Worm (Caenorhabditis elegans) whole organism, L3 larva: ENCODE results near the gene F56C3.8.

Experiments
- ZK546.5 ChIP-seq: sonication (generic microtip); optimal IDR thresholded peaks from 2 replicates; lab custom pipeline; 2017; ENCODE audit warnings: missing biosample characterization, missing genetic modification characterization
- ama-1 ChIP-seq: fragments of 150-350 bp; optimal IDR thresholded peaks from 2 replicates; lab custom pipeline; 2018
- ceh-16 ChIP-seq: sonication (generic microtip); optimal IDR thresholded peaks from 2 replicates; lab custom pipeline; 2017; ENCODE audit warnings: missing biosample characterization, missing genetic modification characterization
- ceh-28 ChIP-seq: fragments of 150-350 bp; optimal IDR thresholded peaks from 2 replicates; lab custom pipeline; 2014; ENCODE audit warnings: missing biosample characterization, missing genetic modification reagents, missing genetic modification characterization
- ceh-82 ChIP-seq: fragments of 150-350 bp; optimal IDR thresholded peaks from 2 replicates; lab custom pipeline; 2014; ENCODE audit warnings: missing biosample characterization, missing genetic modification characterization
- ceh-9 ChIP-seq: sonication (generic microtip); optimal IDR thresholded peaks from 2 replicates; lab custom pipeline; 2018; ENCODE audit warnings: missing biosample characterization, missing genetic modification characterization
- elt-1 ChIP-seq: fragments of 150-350 bp; optimal IDR thresholded peaks from 2 replicates; lab custom pipeline; 2014; ENCODE audit warnings: missing biosample characterization, missing genetic modification characterization
- elt-3 ChIP-seq, 3 experiments: fragments of 150-350 bp in 1 of 3; sonication (generic microtip) in 2 of 3; optimal IDR thresholded peaks; 2 replicates in 2 of 3; 4 replicates in 1 of 3; lab custom pipeline; 2014 to 2017; ENCODE audit warnings: missing biosample characterization in 3 of 3, missing genetic modification characterization in 3 of 3
- lin-15B ChIP-seq: fragments of 150-350 bp; optimal IDR thresholded peaks from 2 replicates; lab custom pipeline; 2014; ENCODE audit warnings: missing biosample characterization, missing genetic modification characterization
- nhr-237 ChIP-seq: fragments of 150-350 bp; optimal IDR thresholded peaks from 2 replicates; lab custom pipeline; 2014; ENCODE audit warnings: missing biosample characterization, missing genetic modification characterization
- nhr-43 ChIP-seq: sonication (generic microtip); optimal IDR thresholded peaks from 2 replicates; lab custom pipeline; 2016; ENCODE audit warnings: mild to moderate bottlenecking, missing genetic modification characterization, missing compliant biosample characterization; ENCODE audit not compliant: poor library complexity, severe bottlenecking
- tbx-2 ChIP-seq: sonication (generic microtip); optimal IDR thresholded peaks from 2 replicates; lab custom pipeline; 2016; ENCODE audit warnings: mild to moderate bottlenecking, missing genetic modification characterization, missing compliant biosample characterization
- ztf-11 ChIP-seq: fragments of 150-350 bp; optimal IDR thresholded peaks from 2 replicates; lab custom pipeline; 2014; ENCODE audit warnings: missing biosample characterization, missing genetic modification characterization
- ztf-4 ChIP-seq: fragments of 150-350 bp; optimal IDR thresholded peaks from 2 replicates; lab custom pipeline; 2014; ENCODE audit warnings: missing biosample characterization, missing genetic modification characterization

DNA sequence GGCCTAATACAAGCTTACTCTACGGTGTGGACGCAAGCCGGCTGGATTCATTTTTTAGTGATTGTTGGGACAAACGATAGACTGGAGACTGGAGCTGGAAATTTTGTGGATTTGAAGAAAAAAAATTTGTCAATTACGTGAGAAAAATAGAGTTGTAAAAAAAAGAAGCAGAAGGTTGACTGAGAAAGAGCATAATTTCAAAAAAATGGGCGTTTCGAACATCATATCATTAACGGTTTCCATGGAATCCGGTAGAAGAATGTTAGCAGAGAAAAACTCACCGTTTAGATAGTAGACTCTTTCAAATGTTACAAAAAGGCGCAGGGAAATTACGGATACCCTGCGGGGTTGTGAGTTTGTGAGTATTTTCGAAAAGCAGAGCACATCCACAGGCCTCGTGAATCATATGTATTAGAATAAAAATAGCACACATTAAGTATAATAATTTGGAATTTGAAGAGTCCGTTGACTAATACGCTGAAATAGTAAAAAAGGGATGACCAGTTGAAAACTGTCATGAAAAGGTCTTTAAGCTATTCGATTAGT, 13.6 kb downstream of the F56C3.8 start, which contains the start of gene F56C3.7:
- TF ChIP-seq ceh-16 (tag; lab: Kevin White, UChicago) (no peak), ceh-28 (tag; lab: Kevin White, UChicago) (peak; percentile 10), ZK546.5 (no peak), ztf-11 (tag; lab: Kevin White, UChicago) (no peak), elt-3 (tag; optimal IDR thresholded peaks at IDR 0.05; lab: Kevin White, UChicago) (no peak), ztf-4 (tag; lab: Kevin White, UChicago) (no peak), tbx-2 (peak; percentile 2), ama-1 (lab: Kevin White, UChicago) (no peak), lin-15B (tag; lab: Kevin White, UChicago) (no peak), ceh-82 (tag; lab: Kevin White, UChicago) (no peak), nhr-43 (tag; lab: Kevin White, UChicago) (no peak), elt-1 (tag; lab: Kevin White, UChicago) (no peak), ceh-9 (tag; lab: Kevin White, UChicago) (no peak), nhr-237 (tag; lab: Kevin White, UChicago) (no peak)
